Worm (Caenorhabditis elegans): ENCODE data around the gene nspc-17.
A peak's percentile ranks its signal among the peaks of the same experiment; 100 is the strongest.

DNA sequence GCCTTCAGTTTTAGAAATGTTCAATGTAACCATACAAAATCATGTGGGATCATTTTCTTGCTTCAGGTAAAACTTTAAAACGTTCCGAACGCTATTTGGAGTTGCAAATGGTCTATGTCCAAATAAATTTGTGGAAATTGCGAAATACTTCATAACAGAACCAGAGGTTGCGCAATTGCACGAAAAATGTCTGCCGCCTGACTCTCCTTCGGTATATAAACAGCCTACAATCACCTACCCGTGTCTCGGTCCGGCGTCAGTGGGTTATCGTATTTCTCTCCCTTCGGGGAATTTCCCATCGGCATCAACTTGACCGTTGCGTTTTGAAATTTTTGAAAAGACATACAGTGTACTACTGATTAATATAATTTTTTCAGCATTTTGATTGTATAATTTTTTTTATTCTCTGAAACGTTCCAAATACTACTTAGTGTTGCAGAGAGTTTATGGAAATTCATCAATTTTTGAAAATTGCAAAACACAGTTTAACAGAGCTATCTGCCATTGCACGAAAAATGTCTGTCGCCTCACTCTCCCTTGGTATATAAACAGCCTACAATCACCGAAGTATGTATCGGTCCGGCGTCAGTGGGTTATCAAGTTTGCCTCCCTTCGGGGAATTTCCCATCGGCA lies 48.2 kb downstream of the nspc-17 start:
- TF ChIP-seq hlh-12 (tag; optimal IDR thresholded peaks at IDR 0.05), result no peak
- TF ChIP-seq F23B12.7 (tag; optimal IDR thresholded peaks at IDR 0.05; ENCODE audit: insufficient read depth), result no peak
- TF ChIP-seq unc-130 (GFP tag; optimal IDR thresholded peaks at IDR 0.05), result no peak
- peak; percentile 99 for TF ChIP-seq cebp-1 (GFP tag; IDR thresholded peaks at IDR 0.05)
- peak; percentile 100 for TF ChIP-seq cebp-1 (tag; optimal IDR thresholded peaks at IDR 0.05)
- no peak for TF ChIP-seq sdz-38 (tag; optimal IDR thresholded peaks at IDR 0.05)
- TF ChIP-seq hsf-1 (GFP tag; IDR thresholded peaks at IDR 0.05), result no peak
- TF ChIP-seq pha-4 (tag; optimal IDR thresholded peaks at IDR 0.05), result peak; percentile 6
- TF ChIP-seq B0261.1 (tag; optimal IDR thresholded peaks at IDR 0.05), result peak; percentile 67
- no peak for TF ChIP-seq lsl-1 (GFP tag; optimal IDR thresholded peaks at IDR 0.05)
- peak; percentile 94 for TF ChIP-seq ZK185.1 (tag; optimal IDR thresholded peaks at IDR 0.05; ENCODE audit: poor library complexity, severe bottlenecking)
- TF ChIP-seq dpl-1 (GFP tag; optimal IDR thresholded peaks at IDR 0.05), result no peak

All from whole organism, young adult.